Fruit fly (Drosophila melanogaster) S2 (cell line): ENCODE measurements around the gene Karybeta3.
A peak's percentile ranks its signal among the peaks of the same experiment; 100 is the strongest.

Experiments used
- CG8478 ChIP-seq: fragments of >200 bp; optimal IDR thresholded peaks from 2 replicates; lab custom pipeline; 2018
- CTCF ChIP-seq, 2 experiments: fragments of >200 bp; optimal IDR thresholded peaks; 2 replicates each; lab custom pipeline; 2018

Gene Karybeta3

DNA sequence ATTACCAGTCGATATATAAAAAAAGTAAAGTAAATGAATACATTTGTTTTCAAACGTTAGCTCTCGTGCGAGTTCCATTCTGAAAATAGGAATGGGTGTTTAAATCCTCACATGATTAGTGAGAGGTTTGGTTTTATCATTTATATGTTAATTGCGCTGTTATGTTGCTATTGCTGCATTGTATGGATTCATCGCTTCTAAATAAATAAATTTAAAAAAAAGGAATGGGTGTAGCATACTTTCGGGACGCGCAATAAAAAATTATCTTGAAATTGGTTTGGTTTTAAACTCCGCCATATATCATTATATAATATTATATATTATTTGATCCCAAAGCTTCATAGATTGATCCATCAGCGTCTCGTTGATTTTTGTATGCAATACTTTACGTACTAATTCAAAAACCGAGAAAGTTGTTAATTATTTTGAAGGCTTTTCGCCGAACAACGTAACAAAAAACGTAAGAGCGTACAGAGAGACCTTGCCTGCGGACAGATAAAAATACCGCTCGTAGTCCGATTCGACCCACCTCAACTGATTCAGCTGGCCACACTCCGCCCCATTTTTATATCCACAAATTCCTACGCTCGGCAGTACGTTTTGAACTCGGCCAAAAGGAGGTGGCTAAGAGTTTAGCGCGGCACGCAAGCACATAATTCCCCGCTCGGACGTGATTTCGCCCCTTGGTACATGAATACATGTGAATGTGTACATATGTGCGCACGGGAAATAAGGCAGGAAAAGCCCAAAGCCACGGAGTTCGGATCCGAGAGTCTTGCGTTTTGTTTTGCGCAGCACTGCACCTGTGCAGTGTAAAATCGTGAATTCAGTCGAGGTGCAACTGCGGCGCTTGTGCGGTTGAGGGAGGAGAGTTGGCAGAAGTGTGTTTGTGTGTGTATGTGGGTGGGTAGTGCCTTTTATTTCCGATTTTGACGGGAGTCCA lies 10.3 kb downstream of the Karybeta3 start, which contains the start of gene smash:
Gene smash, plus strand, starts transcription at position 589 of the 943 bp plus-strand sequence.
- TF ChIP-seq CTCF (optimal IDR thresholded peaks at IDR 0.05; lab: Kevin White, UChicago) (peak; percentile 22 to 25), CG8478 (lab: Kevin White, UChicago) (no peak)

DNA sequence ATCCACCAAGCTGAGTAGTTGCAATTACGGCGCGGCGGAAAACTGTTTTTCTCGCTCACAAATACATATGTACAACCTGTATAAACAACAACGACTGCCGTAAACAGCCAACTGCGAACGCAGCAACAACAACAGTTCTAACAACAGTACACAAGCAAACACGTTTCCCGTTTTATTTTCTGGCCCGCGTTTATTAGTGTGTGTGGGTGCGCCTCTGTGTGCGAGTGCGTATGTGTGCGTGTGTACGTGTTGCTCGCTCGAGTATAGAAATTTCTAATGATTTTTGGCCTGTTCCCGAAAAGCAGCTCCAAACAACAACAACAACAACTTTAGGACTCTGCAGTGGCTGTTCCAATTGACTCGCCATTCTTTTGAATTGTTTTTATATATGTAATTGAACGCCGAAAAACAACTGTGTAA lies 11.0 kb downstream of the Karybeta3 start:
- TF ChIP-seq CTCF (optimal IDR thresholded peaks at IDR 0.05; lab: Kevin White, UChicago) (no peak), CG8478 (lab: Kevin White, UChicago) (no peak)

DNA sequence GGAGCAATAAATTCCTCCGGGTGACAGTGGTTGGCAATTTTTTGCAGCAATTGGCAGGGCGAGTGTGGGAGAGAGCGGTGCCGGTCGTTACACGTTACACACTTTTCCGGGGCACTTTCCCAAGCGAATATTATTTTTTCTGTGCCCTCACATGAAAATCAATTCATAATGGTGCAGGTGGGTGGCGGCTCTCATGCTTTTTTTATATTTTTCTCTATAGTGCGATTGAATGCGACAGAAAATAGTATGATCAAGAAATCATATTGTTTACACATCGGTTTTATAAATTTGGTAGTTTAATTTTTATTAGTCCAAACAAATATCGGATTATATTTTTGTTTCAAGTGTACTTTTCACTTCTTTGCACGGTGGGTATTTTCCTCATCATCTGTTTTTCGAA lies 12.7 kb downstream of the Karybeta3 start:
- TF ChIP-seq CG8478 (lab: Kevin White, UChicago) = no peak
- TF ChIP-seq CTCF (optimal IDR thresholded peaks at IDR 0.05; lab: Kevin White, UChicago) = no peak

DNA sequence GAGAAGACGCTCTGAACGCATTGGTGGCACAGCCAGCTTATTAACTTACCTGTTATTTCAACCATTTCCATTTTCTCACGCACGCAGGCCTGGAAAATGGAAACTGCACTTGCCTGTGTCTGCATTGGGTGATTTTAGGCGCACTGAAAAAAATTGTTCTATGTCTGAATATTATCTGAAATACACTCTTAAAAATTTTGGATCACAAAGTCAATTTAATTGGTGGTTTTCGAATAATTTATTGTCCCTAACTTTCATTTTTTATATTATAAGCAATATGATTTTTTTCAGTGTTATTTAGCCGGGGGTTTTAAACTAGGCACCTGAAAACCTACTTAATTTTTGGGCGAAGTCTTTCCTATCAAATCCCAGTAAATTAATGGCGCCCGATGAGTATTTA lies 14.1 kb downstream of the Karybeta3 start:
- TF ChIP-seq CG8478 (lab: Kevin White, UChicago) (no peak), CTCF (optimal IDR thresholded peaks at IDR 0.05; lab: Kevin White, UChicago) (no peak)

DNA sequence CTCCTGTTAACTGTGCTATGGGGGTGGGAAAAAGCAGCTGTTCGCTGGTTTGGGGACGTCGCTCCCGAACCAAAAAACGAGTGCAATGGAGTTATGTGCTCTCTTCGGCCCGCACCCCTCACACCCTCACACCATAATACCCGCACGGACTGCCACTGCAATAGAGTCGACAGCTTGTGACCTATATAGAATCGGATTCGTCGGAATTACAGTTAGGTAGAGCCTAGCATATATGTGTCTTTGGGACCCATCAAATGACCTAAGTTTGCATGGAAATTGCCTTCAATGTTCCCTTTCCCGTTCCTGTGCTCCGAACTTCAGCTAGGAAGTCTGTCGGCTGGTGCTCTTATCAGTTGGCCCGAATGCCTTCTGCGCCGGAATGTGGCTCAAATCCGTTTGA lies 15.2 kb downstream of the Karybeta3 start:
- TF ChIP-seq CTCF (optimal IDR thresholded peaks at IDR 0.05; lab: Kevin White, UChicago) (no peak), CG8478 (lab: Kevin White, UChicago) (no peak)

DNA sequence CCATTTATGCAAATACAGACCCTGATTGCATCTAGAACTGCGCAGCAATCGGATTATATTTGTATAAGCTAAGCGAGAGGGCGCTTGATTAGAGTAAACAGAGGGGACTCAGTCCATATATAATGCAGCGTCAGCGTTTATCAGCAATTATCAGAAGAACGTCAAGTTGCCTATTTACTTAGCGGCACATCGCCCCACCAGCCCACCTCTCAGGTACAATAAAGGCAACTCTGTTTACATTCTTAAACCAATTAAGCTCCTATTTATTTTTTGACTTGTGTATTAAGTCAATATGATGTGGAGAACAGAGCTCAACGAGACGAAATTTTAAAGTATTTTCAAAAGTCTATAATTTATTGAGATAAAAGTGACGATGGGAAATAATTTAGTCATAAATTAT lies 16.0 kb downstream of the Karybeta3 start:
- no peak for TF ChIP-seq CG8478 (lab: Kevin White, UChicago)
- TF ChIP-seq CTCF (optimal IDR thresholded peaks at IDR 0.05; lab: Kevin White, UChicago) = no peak

DNA sequence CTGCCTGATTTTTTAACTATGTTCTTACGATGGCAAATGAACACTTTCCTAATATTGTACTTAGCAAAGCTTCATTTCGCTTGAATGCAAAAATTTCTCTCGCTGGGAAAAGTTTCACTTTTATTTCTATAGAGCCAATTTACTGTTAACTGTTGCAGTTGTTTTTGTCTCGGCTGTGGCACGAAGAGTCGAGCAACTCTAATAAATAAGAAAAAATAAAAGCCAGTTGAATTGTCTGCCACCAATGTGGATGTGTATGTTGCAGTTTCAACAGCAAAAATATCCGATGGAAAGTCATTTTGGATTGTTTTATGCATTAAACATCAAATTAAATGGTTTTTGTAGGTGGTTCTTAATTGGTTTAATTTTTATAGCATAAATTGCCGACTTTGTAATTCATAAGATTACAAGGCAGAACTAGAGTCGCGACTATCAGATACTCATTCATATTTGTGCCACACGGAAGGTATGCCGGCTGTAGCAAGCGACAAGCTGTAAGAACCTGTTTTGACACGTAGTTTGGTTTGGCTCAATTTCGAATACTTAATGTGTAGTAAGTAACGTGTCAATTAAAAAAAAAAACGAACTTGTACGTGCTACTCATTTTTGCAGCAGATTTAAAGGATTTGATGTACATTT lies 17.2 kb downstream of the Karybeta3 start:
- no peak for TF ChIP-seq CG8478 (lab: Kevin White, UChicago)
- TF ChIP-seq CTCF (optimal IDR thresholded peaks at IDR 0.05; lab: Kevin White, UChicago) = no peak

DNA sequence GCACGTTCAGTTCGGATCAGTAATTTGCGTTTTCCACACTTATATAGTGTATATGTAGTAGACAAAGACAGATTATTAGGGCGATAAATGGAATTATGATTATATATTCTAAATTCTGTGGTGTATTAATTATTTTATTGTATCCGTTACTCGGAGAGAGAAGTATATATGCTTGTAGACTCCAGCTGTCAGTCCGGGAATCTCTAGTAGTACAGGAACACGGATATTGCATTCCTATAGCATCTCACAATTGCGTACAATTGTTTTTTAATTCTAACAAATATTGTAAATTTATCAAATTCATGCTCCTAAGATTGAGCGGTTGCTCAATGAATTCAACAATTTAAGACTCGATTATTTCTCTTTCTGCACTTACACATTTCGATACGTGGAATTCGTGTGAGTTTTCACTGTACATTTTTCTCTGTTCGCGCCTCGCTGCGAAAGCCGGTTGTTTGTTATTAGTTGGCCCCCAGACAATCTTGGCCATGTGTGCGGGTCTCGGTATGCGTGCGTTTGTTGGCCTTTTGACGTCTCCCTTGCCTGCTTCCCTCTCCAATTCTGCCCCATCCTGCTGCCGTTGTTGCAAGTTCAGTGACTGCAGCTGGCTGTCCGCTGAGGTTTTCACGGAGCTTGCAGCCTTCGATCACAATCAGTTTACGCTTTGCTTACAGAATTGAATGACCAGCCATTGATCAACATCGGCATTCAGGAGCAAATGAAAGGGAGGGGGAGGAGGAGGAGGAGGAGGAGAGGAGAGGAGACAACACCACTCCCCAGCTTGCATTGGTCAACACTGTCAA lies 18.6 kb downstream of the Karybeta3 start:
- TF ChIP-seq CTCF (optimal IDR thresholded peaks at IDR 0.05; lab: Kevin White, UChicago) = no peak
- TF ChIP-seq CG8478 (lab: Kevin White, UChicago) = no peak

DNA sequence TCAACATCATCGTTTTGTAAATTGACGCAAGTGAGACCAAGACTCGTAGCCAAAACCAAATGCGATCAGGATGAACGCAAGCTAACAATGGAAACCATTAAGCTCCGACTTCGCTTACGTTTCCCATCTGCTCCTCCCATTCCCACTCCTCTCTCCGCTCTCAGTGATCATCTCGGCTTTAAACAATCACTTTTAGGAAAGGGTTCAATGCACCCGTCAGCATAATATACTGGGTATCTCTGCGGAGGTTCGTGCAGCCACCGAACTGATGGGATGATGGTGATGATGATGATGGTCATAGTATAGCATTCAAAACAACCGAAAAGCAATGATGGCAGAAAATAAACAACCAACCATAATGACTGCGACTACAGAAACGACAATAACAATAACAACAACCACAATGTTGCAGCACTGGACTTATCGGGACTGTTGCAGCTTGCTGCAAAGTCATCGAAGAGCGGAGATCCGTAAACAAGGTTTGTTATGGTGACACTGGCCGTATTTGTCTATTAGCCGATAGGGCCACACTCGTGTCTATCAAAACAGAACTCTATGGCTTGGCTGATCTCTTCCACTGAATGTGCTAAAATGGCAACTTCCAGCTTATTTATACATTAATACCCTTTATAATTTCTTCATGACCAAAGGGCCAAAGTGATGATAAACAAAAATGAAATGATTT lies 28.1 kb downstream of the Karybeta3 start:
- no peak for TF ChIP-seq CTCF (optimal IDR thresholded peaks at IDR 0.05; lab: Kevin White, UChicago)
- no peak for TF ChIP-seq CG8478 (lab: Kevin White, UChicago)

DNA sequence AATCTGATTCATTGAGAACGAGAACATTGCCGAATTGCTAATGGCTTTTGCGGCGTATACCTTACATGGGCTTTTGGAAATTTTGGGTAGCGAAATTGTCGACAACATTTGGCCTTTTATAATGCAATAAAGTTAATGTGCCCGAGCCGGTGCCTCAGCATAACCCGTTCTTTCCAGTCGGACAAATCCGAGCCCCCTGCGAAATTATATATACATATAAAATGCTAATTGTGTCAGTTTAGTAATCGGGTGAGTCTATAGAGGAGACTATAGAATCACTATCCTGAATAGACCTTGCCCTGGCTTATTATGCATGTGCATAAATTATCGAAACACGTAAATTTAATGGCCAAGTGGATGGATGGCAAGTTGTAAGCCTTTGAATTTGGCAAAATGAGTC lies 29.4 kb downstream of the Karybeta3 start:
- no peak for TF ChIP-seq CG8478 (lab: Kevin White, UChicago)

DNA sequence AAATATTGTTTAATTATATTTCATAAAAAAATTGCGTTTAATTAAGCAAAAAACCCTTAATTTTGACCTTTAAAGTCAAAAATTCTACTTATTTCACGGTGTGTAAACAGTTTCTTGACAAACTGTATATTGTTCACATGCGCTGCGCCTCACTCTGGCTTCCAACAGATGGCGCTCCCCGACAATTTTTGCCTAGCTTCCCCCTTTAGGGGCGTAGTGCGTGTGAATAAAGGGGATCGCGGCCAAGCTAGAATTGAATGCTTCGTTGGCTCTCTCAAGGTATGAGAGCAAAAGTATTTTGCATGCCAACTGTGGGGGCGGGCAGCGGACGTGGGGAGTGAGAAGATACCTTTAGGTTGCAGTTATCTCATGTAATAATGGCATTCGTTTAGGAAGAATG lies 35.8 kb downstream of the Karybeta3 start:
- TF ChIP-seq CTCF (optimal IDR thresholded peaks at IDR 0.05; lab: Kevin White, UChicago) = peak; percentile 79 to 80

DNA sequence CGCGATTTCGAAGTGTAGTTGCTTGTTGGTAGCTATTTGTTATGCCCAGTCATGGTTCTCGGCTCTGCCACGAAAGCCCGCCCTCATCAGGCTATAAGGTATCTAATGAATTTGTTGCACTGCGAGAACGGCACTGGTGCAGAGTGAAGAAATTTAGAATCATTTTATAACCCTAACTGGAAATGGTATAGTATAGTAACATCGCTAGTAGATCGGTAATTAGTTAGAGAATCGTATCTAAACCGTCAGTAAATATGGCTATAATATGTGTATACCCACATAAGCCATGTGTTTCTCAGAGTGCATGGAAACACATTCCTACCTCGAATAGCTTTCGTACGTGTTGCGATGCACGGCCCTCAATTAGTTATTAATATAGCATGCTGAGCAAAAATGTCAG lies 38.2 kb downstream of the Karybeta3 start:
- TF ChIP-seq CTCF (optimal IDR thresholded peaks at IDR 0.05; lab: Kevin White, UChicago) (no peak), CG8478 (lab: Kevin White, UChicago) (no peak)

DNA sequence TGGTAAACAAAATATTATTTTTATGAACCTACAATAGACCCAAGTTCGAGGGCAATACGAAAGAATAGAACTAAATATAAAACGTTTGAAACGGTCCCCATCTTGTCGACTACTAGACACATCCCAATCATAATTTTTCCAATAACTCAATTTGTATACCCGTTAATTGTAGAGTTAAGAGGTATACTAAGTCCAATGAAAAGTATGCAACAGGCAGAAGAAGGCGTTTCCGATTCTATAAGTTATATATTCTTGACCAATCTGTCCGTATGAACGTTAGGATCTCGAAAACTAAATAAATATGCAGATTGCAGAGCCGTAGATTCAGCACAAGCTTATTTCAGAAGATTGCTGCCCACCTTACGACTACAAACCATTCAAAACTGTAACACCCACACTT lies 41.5 kb downstream of the Karybeta3 start, which contains the start of gene CG33927:
Gene CG33927, minus strand, starts transcription at position 101 of the 400 bp plus-strand sequence.
- TF ChIP-seq CTCF (optimal IDR thresholded peaks at IDR 0.05; lab: Kevin White, UChicago) (no peak), CG8478 (lab: Kevin White, UChicago) (no peak)

DNA sequence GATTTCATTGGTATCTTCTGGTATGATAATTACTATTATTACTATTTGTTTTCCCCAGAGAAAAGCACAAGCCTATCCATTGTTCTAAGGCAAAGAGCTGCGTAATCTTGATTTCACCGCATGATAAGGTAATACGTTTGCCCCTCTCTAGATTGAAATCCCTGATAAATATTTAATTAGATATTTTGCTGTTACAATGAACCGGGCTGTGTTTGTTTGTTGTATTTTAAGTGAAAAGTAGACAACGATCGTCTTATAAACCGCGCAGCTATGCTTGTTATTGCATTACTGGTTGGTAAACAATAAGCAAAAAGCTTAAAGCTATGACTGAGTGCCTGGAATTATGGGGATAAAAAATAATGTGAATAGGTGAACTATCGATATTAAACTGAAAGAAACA lies 45.8 kb downstream of the Karybeta3 start:
- TF ChIP-seq CG8478 (lab: Kevin White, UChicago) (no peak), CTCF (optimal IDR thresholded peaks at IDR 0.05; lab: Kevin White, UChicago) (no peak)
